Worm (Caenorhabditis elegans): Measurements from ENCODE around the gene B0547.2.

DNA sequence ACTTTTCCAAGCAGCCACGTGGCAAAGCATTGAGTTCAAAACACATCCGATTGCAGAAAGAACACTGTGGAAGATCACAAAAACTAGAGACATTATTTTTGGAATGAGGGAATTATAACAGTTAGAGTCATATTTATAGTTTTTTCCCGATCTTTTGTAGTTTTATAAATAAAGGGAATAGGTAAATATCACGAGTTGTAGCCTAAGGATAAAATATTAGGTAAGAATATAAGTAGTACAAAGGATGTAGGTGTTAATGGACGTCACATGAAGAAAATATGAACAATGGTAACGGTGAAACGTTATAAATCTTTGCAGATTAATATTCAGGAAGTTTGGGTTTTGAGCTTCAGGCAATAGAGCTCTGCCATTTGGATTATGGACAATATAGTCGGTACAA, 28.6 kb downstream of the B0547.2 start, which contains the start of gene srd-5:
- no peak for TF ChIP-seq sptf-1 (tag; optimal IDR thresholded peaks at IDR 0.05)
- TF ChIP-seq blmp-1 (tag; optimal IDR thresholded peaks at IDR 0.05), result no peak
- TF ChIP-seq hlh-1 (tag; optimal IDR thresholded peaks at IDR 0.05), result no peak
- no peak for TF ChIP-seq unc-39 (tag; optimal IDR thresholded peaks at IDR 0.05)
- no peak for TF ChIP-seq lin-13 (tag; optimal IDR thresholded peaks at IDR 0.05)
- no peak for TF ChIP-seq tbx-8 (GFP tag; optimal IDR thresholded peaks at IDR 0.05)
- no peak for TF ChIP-seq pha-4 (tag; optimal IDR thresholded peaks at IDR 0.05)
- TF ChIP-seq nhr-237 (tag; optimal IDR thresholded peaks at IDR 0.05), result no peak
